Worm (Caenorhabditis elegans) whole organism, late embryonic: ENCODE results near the gene C30H6.9.

Experiments
- C08G9.2 ChIP-seq: sonication (generic microtip); optimal IDR thresholded peaks from 2 replicates; lab custom pipeline; 2016; ENCODE audit warnings: mild to moderate bottlenecking, missing genetic modification characterization, moderate library complexity, missing compliant biosample characterization
- C38D4.7 ChIP-seq: fragments of 200-800 bp; sonication (Bioruptor generic); optimal IDR thresholded peaks from 2 replicates; lab custom pipeline; 2018; ENCODE audit warnings: mild to moderate bottlenecking, missing genetic modification characterization, moderate library complexity, missing compliant biosample characterization
- K02D7.2 ChIP-seq: sonication (generic microtip); optimal IDR thresholded peaks from 2 replicates; lab custom pipeline; 2017; ENCODE audit warnings: mild to moderate bottlenecking, missing genetic modification characterization, missing compliant biosample characterization
- K09A11.1 ChIP-seq: sonication (generic microtip); optimal IDR thresholded peaks from 2 replicates; lab custom pipeline; 2017; ENCODE audit warnings: antibody characterized with exemption, mild to moderate bottlenecking, missing genetic modification characterization, missing compliant biosample characterization; ENCODE audit not compliant: insufficient read depth
- T23F11.4 ChIP-seq: fragments of 200-800 bp; sonication (Bioruptor generic); optimal IDR thresholded peaks from 2 replicates; lab custom pipeline; 2018; ENCODE audit warnings: mild to moderate bottlenecking, missing genetic modification characterization, missing compliant biosample characterization
- Y22D7AL.16 ChIP-seq: sonication (generic microtip); optimal IDR thresholded peaks from 2 replicates; lab custom pipeline; 2016; ENCODE audit warnings: missing genetic modification characterization, missing compliant biosample characterization
- ceh-18 ChIP-seq: sonication (generic microtip); optimal IDR thresholded peaks from 2 replicates; lab custom pipeline; 2016; ENCODE audit warnings: missing genetic modification characterization, missing compliant biosample characterization
- ceh-2 ChIP-seq: sonication (generic microtip); optimal IDR thresholded peaks from 2 replicates; lab custom pipeline; 2016; ENCODE audit warnings: missing genotype, missing genetic modification characterization, missing compliant biosample characterization
- ceh-31 ChIP-seq: sonication (generic microtip); optimal IDR thresholded peaks from 2 replicates; lab custom pipeline; 2016; ENCODE audit warnings: missing genetic modification characterization, missing compliant biosample characterization
- ceh-34 ChIP-seq: sonication (generic microtip); optimal IDR thresholded peaks from 2 replicates; lab custom pipeline; 2016; ENCODE audit warnings: mild to moderate bottlenecking, missing genetic modification characterization, missing compliant biosample characterization
- ceh-48 ChIP-seq: sonication (generic microtip); optimal IDR thresholded peaks from 2 replicates; lab custom pipeline; 2016; ENCODE audit warnings: missing genetic modification characterization, inconsistent platforms, missing compliant biosample characterization
- ceh-9 ChIP-seq: sonication (generic microtip); optimal IDR thresholded peaks from 2 replicates; lab custom pipeline; 2016; ENCODE audit warnings: mild to moderate bottlenecking, missing genetic modification characterization, inconsistent platforms, missing compliant biosample characterization
- dve-1 ChIP-seq: sonication (generic microtip); optimal IDR thresholded peaks from 2 replicates; lab custom pipeline; 2017; ENCODE audit warnings: antibody characterized with exemption, mild to moderate bottlenecking, missing genetic modification characterization, missing compliant biosample characterization
- elt-4 ChIP-seq: sonication (generic microtip); optimal IDR thresholded peaks from 2 replicates; lab custom pipeline; 2016; ENCODE audit warnings: missing genetic modification characterization, missing compliant biosample characterization
- fax-1 ChIP-seq: sonication (generic microtip); optimal IDR thresholded peaks from 2 replicates; lab custom pipeline; 2016; ENCODE audit warnings: missing genotype, missing genetic modification characterization, missing compliant biosample characterization
- fkh-10 ChIP-seq: fragments of 150-350 bp; optimal IDR thresholded peaks from 2 replicates; lab custom pipeline; 2014; ENCODE audit warnings: missing biosample characterization, missing genetic modification reagents, missing genetic modification characterization
- fkh-6 ChIP-seq: sonication (generic microtip); optimal IDR thresholded peaks from 2 replicates; lab custom pipeline; 2016; ENCODE audit warnings: missing genetic modification characterization, missing compliant biosample characterization
- gmeb-2 ChIP-seq: sonication (generic microtip); optimal IDR thresholded peaks from 2 replicates; lab custom pipeline; 2016; ENCODE audit warnings: missing genetic modification characterization, inconsistent platforms, missing compliant biosample characterization
- hlh-13 ChIP-seq: fragments of 200-800 bp; sonication (Bioruptor generic); optimal IDR thresholded peaks from 2 replicates; lab custom pipeline; 2018; ENCODE audit warnings: mild to moderate bottlenecking, missing genetic modification characterization, missing compliant biosample characterization
- hlh-15 ChIP-seq: sonication (generic microtip); optimal IDR thresholded peaks from 2 replicates; lab custom pipeline; 2016; ENCODE audit warnings: missing genetic modification characterization, missing compliant biosample characterization
- hlh-30 ChIP-seq: sonication (generic microtip); optimal IDR thresholded peaks from 2 replicates; lab custom pipeline; 2017; ENCODE audit warnings: antibody characterized with exemption, missing genetic modification characterization, missing compliant biosample characterization; ENCODE audit not compliant: insufficient read depth
- hlh-6 ChIP-seq: sonication (generic microtip); optimal IDR thresholded peaks from 2 replicates; lab custom pipeline; 2016; ENCODE audit warnings: missing genotype, missing genetic modification characterization, missing compliant biosample characterization
- hlh-8 ChIP-seq: sonication (generic microtip); optimal IDR thresholded peaks from 2 replicates; lab custom pipeline; 2016; ENCODE audit warnings: missing genotype, missing genetic modification characterization, missing compliant biosample characterization
- lin-11 ChIP-seq: fragments of 200-800 bp; sonication (Bioruptor generic); optimal IDR thresholded peaks from 2 replicates; lab custom pipeline; 2018; ENCODE audit warnings: mild to moderate bottlenecking, missing genetic modification characterization, missing compliant biosample characterization
- madf-2 ChIP-seq: sonication (generic microtip); optimal IDR thresholded peaks from 2 replicates; lab custom pipeline; 2017; ENCODE audit warnings: missing genetic modification characterization, missing compliant biosample characterization
- mec-3 ChIP-seq: sonication (generic microtip); optimal IDR thresholded peaks from 2 replicates; lab custom pipeline; 2016; ENCODE audit warnings: borderline replicate concordance, missing genetic modification characterization, missing compliant biosample characterization
- nhr-11 ChIP-seq: fragments of 150-350 bp; optimal IDR thresholded peaks from 2 replicates; lab custom pipeline; 2014; ENCODE audit warnings: missing biosample characterization, missing genetic modification characterization
- nhr-232 ChIP-seq: sonication (generic microtip); optimal IDR thresholded peaks from 2 replicates; lab custom pipeline; 2016; ENCODE audit warnings: missing genetic modification characterization, missing compliant biosample characterization
- npax-4 ChIP-seq: sonication (generic microtip); optimal IDR thresholded peaks from 2 replicates; lab custom pipeline; 2016; ENCODE audit warnings: missing genetic modification characterization, missing compliant biosample characterization
- pat-9 ChIP-seq: fragments of 200-800 bp; sonication (Bioruptor generic); optimal IDR thresholded peaks from 2 replicates; lab custom pipeline; 2018; ENCODE audit warnings: mild to moderate bottlenecking, missing genetic modification characterization, moderate library complexity, missing compliant biosample characterization
- pax-1 ChIP-seq: fragments of 150-350 bp; optimal IDR thresholded peaks from 2 replicates; lab custom pipeline; 2014; ENCODE audit warnings: missing biosample characterization, missing genetic modification characterization
- pha-4 ChIP-seq: fragments of 150-350 bp; optimal IDR thresholded peaks from 2 replicates; lab custom pipeline; 2018; ENCODE audit warnings: missing biosample characterization, missing genetic modification reagents, missing genetic modification characterization
- pqm-1 ChIP-seq: sonication (generic microtip); optimal IDR thresholded peaks from 2 replicates; lab custom pipeline; 2016; ENCODE audit warnings: missing genetic modification characterization, missing compliant biosample characterization
- pros-1 ChIP-seq: fragments of 150-350 bp; optimal IDR thresholded peaks from 2 replicates; lab custom pipeline; 2014; ENCODE audit warnings: missing biosample characterization, missing genetic modification reagents, missing genetic modification characterization
- sdc-2 ChIP-seq: sonication (generic microtip); optimal IDR thresholded peaks from 2 replicates; lab custom pipeline; 2016; ENCODE audit warnings: missing genotype, missing genetic modification characterization, missing compliant biosample characterization
- sox-2 ChIP-seq: fragments of 200-800 bp; sonication (Bioruptor generic); IDR thresholded peaks from 2 replicates; pipeline ENCODE4 v1.3.6; 2022; ENCODE audit warnings: missing genetic modification reagents, missing genetic modification characterization, missing compliant biosample characterization
- syd-9 ChIP-seq: sonication (generic microtip); optimal IDR thresholded peaks from 2 replicates; lab custom pipeline; 2016; ENCODE audit warnings: mild to moderate bottlenecking, missing genetic modification characterization, moderate library complexity, missing compliant biosample characterization
- tbx-2 ChIP-seq: sonication (generic microtip); optimal IDR thresholded peaks from 2 replicates; lab custom pipeline; 2016; ENCODE audit warnings: missing genetic modification characterization, missing compliant biosample characterization
- tbx-7 ChIP-seq: sonication (generic microtip); optimal IDR thresholded peaks from 2 replicates; lab custom pipeline; 2016; ENCODE audit warnings: missing genotype, missing genetic modification characterization, missing compliant biosample characterization
- ttx-3 ChIP-seq: sonication (generic microtip); optimal IDR thresholded peaks from 2 replicates; lab custom pipeline; 2016; ENCODE audit warnings: missing genetic modification reagents, missing genetic modification characterization, missing compliant biosample characterization
- unc-3 ChIP-seq, 2 experiments: fragments of 200-800 bp in 1 of 2; sonication (Bioruptor generic) in 1 of 2; sonication (generic microtip) in 1 of 2; conservative IDR thresholded peaks in 1 of 2; optimal IDR thresholded peaks in 1 of 2; 2 replicates each; pipeline versions ENCODE4 v1.3.6 to Lab custom; 2016 to 2022; ENCODE audit warnings: missing compliant biosample characterization in 2 of 2, missing genetic modification characterization in 2 of 2, missing genetic modification reagents in 1 of 2
- zip-5 ChIP-seq: sonication (generic microtip); optimal IDR thresholded peaks from 2 replicates; lab custom pipeline; 2016; ENCODE audit warnings: missing genetic modification characterization, missing compliant biosample characterization
- ztf-16 ChIP-seq: sonication (generic microtip); optimal IDR thresholded peaks from 2 replicates; lab custom pipeline; 2017; ENCODE audit warnings: missing genetic modification characterization, missing compliant biosample characterization

The C30H6.9 gene

DNA sequence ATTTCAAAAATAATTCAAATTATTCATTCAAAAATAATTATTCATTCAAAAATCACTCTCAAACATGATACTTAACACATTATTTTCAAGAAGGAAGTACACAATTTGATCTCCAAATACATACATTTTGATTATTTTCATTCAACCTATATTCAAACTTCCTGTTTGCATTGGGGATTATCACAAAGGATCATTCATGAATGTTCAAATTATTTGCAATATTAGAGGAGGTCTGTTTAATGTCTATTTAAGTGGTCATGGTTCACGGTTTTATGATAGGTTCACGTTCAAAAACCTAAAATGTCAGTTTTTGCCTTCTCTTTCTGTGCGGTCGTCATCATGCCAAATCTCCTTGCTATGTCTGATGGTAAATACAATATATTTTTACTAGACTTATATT is 18.8 kb downstream of the C30H6.9 start, which contains the start of gene clec-202:
Gene clec-202, plus strand, starts transcription at position 301 of the 400 bp plus-strand sequence.
- no peak for TF ChIP-seq madf-2 (tag; lab: Kevin White, UChicago)
- no peak for TF ChIP-seq hlh-8 (tag; lab: Kevin White, UChicago)
- no peak for TF ChIP-seq T23F11.4 (GFP tag; lab: Kevin White, UChicago)
- no peak for TF ChIP-seq dve-1
- no peak for TF ChIP-seq elt-4 (tag; lab: Kevin White, UChicago)
- no peak for TF ChIP-seq tbx-2 (tag; lab: Kevin White, UChicago)
- no peak for TF ChIP-seq Y22D7AL.16
- TF ChIP-seq K02D7.2, result no peak
- TF ChIP-seq pros-1 (tag; lab: Kevin White, UChicago), result no peak
- no peak for TF ChIP-seq pax-1 (tag; lab: Kevin White, UChicago)
- no peak for TF ChIP-seq ceh-2 (tag; lab: Kevin White, UChicago)
- TF ChIP-seq pha-4, result no peak
- no peak for TF ChIP-seq ceh-31 (tag; lab: Kevin White, UChicago)
- TF ChIP-seq ceh-9 (tag; lab: Kevin White, UChicago), result no peak

- TF ChIP-seq hlh-30 (tag; lab: Kevin White, UChicago) (no peak), tbx-7 (no peak), nhr-232 (tag; lab: Kevin White, UChicago) (no peak), fkh-10 (no peak), K09A11.1 (tag; lab: Kevin White, UChicago) (no peak), ceh-9 (tag; lab: Kevin White, UChicago) (no peak), hlh-6 (tag; lab: Kevin White, UChicago) (no peak), elt-4 (tag; lab: Kevin White, UChicago) (no peak), C08G9.2 (no peak), fkh-6 (tag; lab: Kevin White, UChicago) (no peak), nhr-11 (tag; lab: Kevin White, UChicago) (no peak), gmeb-2 (tag; lab: Kevin White, UChicago) (no peak), unc-3 (GFP tag; conservative IDR thresholded peaks at IDR 0.05; lab: Robert Waterston, UW) (no peak), unc-3 (tag; optimal IDR thresholded peaks at IDR 0.05; lab: Kevin White, UChicago) (no peak), zip-5 (tag; lab: Kevin White, UChicago) (no peak), syd-9 (no peak), hlh-8 (tag; lab: Kevin White, UChicago) (no peak), Y22D7AL.16 (no peak), npax-4 (no peak), ttx-3 (tag; lab: Kevin White, UChicago) (no peak)
These were observed 28.4 kb downstream of the C30H6.9 start, which contains the start of gene clec-199 for ce11 chrIV:17351586-17351985. Gene clec-199 (plus strand): TSS chrIV:17351886.

DNA sequence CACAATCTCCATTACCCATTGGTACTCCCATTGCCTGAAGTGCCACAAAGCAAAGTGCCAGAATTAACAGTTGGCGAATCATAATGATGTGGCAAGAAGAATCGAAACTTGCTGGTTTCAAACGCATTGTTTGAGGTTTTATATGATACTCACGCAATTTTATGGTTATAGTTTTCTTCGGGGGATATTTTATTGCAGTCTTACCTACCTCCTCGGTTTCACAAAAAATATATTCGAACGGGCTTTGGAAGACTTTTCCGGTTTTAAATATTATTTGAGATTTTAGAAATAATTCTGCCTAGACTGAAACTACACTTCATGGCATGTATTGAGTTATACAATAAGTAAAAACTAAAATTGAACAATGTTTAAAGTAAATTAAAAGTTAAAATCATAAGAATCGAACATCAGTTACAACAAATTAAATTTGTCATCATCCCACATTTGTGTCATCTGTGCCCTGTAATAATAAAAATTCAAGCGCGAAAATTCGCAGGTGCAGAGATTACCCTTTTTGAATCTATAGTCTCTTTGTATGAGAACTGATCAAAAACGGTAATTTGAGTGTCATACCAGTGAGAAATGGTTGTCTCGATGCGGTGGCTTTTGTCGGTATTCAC is 33.3 kb downstream of the C30H6.9 start, which contains the start of the genes clec-197 and clec-198:
Gene clec-197, minus strand, starts transcription at position 101 of the 620 bp plus-strand sequence.
Gene clec-198, plus strand, starts transcription at position 570 of the 620 bp plus-strand sequence.
- TF ChIP-seq fax-1 (tag; lab: Kevin White, UChicago) (no peak), mec-3 (tag; lab: Kevin White, UChicago) (no peak)

- TF ChIP-seq C38D4.7 (GFP tag; lab: Kevin White, UChicago) (no peak), fax-1 (tag; lab: Kevin White, UChicago) (no peak)
These were observed 36.5 kb downstream of the C30H6.9 start, which contains the start of gene C49C3.11 for ce11 chrIV:17343482-17343881. Gene C49C3.11 (plus strand): TSS chrIV:17343782.

- no peak for TF ChIP-seq pat-9 (tag; lab: Kevin White, UChicago)
- TF ChIP-seq pqm-1, result no peak
- TF ChIP-seq hlh-15 (tag; lab: Kevin White, UChicago), result no peak
- TF ChIP-seq ceh-18 (tag; lab: Kevin White, UChicago), result no peak
- no peak for TF ChIP-seq ceh-48 (tag; lab: Kevin White, UChicago)
- TF ChIP-seq ztf-16 (tag; lab: Kevin White, UChicago), result no peak
- TF ChIP-seq ceh-34 (tag; lab: Kevin White, UChicago), result no peak
- TF ChIP-seq pros-1 (tag; lab: Kevin White, UChicago), result no peak
- TF ChIP-seq lin-11, result no peak
- TF ChIP-seq hlh-13, result no peak
- TF ChIP-seq fax-1 (tag; lab: Kevin White, UChicago), result no peak
- TF ChIP-seq C38D4.7 (GFP tag; lab: Kevin White, UChicago), result no peak
- no peak for TF ChIP-seq pax-1 (tag; lab: Kevin White, UChicago)
- TF ChIP-seq unc-3 (GFP tag; conservative IDR thresholded peaks at IDR 0.05; lab: Robert Waterston, UW), result no peak
- no peak for TF ChIP-seq unc-3 (tag; optimal IDR thresholded peaks at IDR 0.05; lab: Kevin White, UChicago)
- TF ChIP-seq sdc-2 (tag; lab: Kevin White, UChicago), result no peak
- no peak for TF ChIP-seq ceh-2 (tag; lab: Kevin White, UChicago)
- no peak for TF ChIP-seq tbx-7
- no peak for TF ChIP-seq sox-2
These were observed 37.3 kb downstream of the C30H6.9 start, which contains the start of gene C49C3.21 for ce11 chrIV:17342667-17343066. Gene C49C3.21 (plus strand): TSS chrIV:17342967.
